Fruit fly (Drosophila melanogaster): ENCODE data around the gene CG10013.
A peak's percentile ranks its signal among the peaks of the same experiment; 100 is the strongest.

CG10013 gene

dm6 chr3R:12369135-12369792 lies 45.9 kb downstream of the CG10013 start, which contains the start of gene GstD1 (continued):
- no peak; the same call in 2 of the 3 replicates for TF ChIP-seq so (GFP tag; IDR thresholded peaks at IDR 0.05)
- TF ChIP-seq CG30431 (GFP tag; optimal IDR thresholded peaks at IDR 0.05), result no peak
- peak; percentile 43 for TF ChIP-seq lab (GFP tag; optimal IDR thresholded peaks at IDR 0.05)
- peak; percentile 49 for TF ChIP-seq CG2678 (tag; optimal IDR thresholded peaks at IDR 0.05)
- TF ChIP-seq Fer3 (tag; optimal IDR thresholded peaks at IDR 0.05), result peak; percentile 12
- no peak for TF ChIP-seq mld (GFP tag; IDR thresholded peaks at IDR 0.05; ENCODE audit: partially characterized antibody)
- no peak for TF ChIP-seq ken (GFP tag; IDR thresholded peaks at IDR 0.05)
- no peak for TF ChIP-seq CG12299 (tag; optimal IDR thresholded peaks at IDR 0.05)
- no peak for TF ChIP-seq maf-S (GFP tag; optimal IDR thresholded peaks at IDR 0.05)
- no peak for TF ChIP-seq CG16813 (GFP tag; IDR thresholded peaks at IDR 0.05; ENCODE audit: partially characterized antibody)
- no peak for TF ChIP-seq CG33557 (GFP tag; optimal IDR thresholded peaks at IDR 0.05)
- no peak for TF ChIP-seq CG7357 (GFP tag; IDR thresholded peaks at IDR 0.05)
- TF ChIP-seq crp (GFP tag; optimal IDR thresholded peaks at IDR 0.05), result no peak
- no peak for TF ChIP-seq CG3847 (GFP tag; IDR thresholded peaks at IDR 0.05)
- TF ChIP-seq crc (GFP tag; optimal IDR thresholded peaks at IDR 0.05), result no peak
- no peak for TF ChIP-seq TFAM (GFP tag; optimal IDR thresholded peaks at IDR 0.05)
- TF ChIP-seq CG14050 (GFP tag; IDR thresholded peaks at IDR 0.05), result no peak
- peak; percentile 37 for TF ChIP-seq CG6765 (GFP tag; optimal IDR thresholded peaks at IDR 0.05)
- peak; percentile 63; the same call in 2 of the 3 replicates for TF ChIP-seq ci (GFP tag; IDR thresholded peaks at IDR 0.05)
- TF ChIP-seq ap (GFP tag; IDR thresholded peaks at IDR 0.05), result no peak
- TF ChIP-seq sqz (GFP tag; optimal IDR thresholded peaks at IDR 0.05), result peak; percentile 74
- peak; percentile 26 for TF ChIP-seq CoRest (tag; optimal IDR thresholded peaks at IDR 0.05)
- peak; percentile 78 for TF ChIP-seq Drgx (GFP tag; IDR thresholded peaks at IDR 0.05)
- TF ChIP-seq Bdp1 (GFP tag; optimal IDR thresholded peaks at IDR 0.05), result no peak
- TF ChIP-seq ttk (GFP tag; IDR thresholded peaks at IDR 0.05), result 0 out of 2 replicates have a peak, but pooled peaks have one; percentile 23
- TF ChIP-seq CG17385 (GFP tag; optimal IDR thresholded peaks at IDR 0.05), result no peak
- TF ChIP-seq CG2129 (GFP tag; IDR thresholded peaks at IDR 0.05; ENCODE audit: partially characterized antibody), result no peak
- no peak for TF ChIP-seq CG3726 (GFP tag; IDR thresholded peaks at IDR 0.05)
- peak; percentile 9 for TF ChIP-seq CG15269 (tag; optimal IDR thresholded peaks at IDR 0.05)
- TF ChIP-seq CG8765 (GFP tag; IDR thresholded peaks at IDR 0.05), result peak; percentile 87; the same call in 1 of the 2 replicates
- TF ChIP-seq CG7372 (GFP tag; IDR thresholded peaks at IDR 0.05), result no peak
- no peak for TF ChIP-seq B-H1 (GFP tag; IDR thresholded peaks at IDR 0.05)
- peak; percentile 20 for TF ChIP-seq Deaf1 (tag; optimal IDR thresholded peaks at IDR 0.05)
- TF ChIP-seq CG11696 (GFP tag; IDR thresholded peaks at IDR 0.05), result peak; percentile 79
- TF ChIP-seq hb (GFP tag; IDR thresholded peaks at IDR 0.05; ENCODE audit: partially characterized antibody), result no peak
- TF ChIP-seq B-H2 (GFP tag; optimal IDR thresholded peaks at IDR 0.05), result peak; percentile 79
- peak; percentile 76 for TF ChIP-seq cg (GFP tag; optimal IDR thresholded peaks at IDR 0.05)
- no peak for TF ChIP-seq CG31365 (tag; optimal IDR thresholded peaks at IDR 0.05)
- peak; percentile 69 to 83 for TF ChIP-seq Trl (optimal IDR thresholded peaks at IDR 0.05)
- TF ChIP-seq Trl (GFP tag; optimal IDR thresholded peaks at IDR 0.05), result peak; percentile 33
